Fruit fly (Drosophila melanogaster): Measurements from ENCODE around the gene CG15169.
A peak's percentile ranks its signal among the peaks of the same experiment; 100 is the strongest.

CG15169 gene

DNA sequence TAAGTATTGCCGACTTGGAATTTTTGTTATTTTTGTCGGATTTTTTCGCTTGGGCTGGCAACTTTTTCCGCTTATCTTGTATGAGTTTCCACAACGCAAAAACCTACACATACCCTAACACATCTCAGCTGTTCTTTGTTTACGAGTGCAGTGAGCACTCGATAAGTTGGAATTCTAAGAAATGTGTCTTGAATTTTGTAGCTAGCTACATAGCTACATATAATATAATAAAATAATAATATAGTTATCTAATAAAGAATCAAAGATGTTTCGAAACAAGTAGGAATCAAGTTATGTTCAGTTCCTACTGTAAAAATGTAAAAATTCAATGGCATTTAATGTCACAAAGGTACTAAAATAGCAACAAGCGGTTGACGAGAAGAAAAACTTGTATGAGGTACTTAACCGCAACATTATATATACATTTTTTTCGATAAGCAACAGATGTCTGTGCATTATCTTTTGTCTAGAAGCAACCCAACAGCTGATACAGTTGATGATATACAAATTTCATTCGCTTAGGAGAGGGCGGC is 33.6 kb upstream of the CG15169 start, which contains the start of gene Bhmt (continued):
- peak; percentile 54 for TF ChIP-seq CG10209 (GFP tag; optimal IDR thresholded peaks at IDR 0.05)
- TF ChIP-seq HHEX (GFP tag; optimal IDR thresholded peaks at IDR 0.05), result peak; percentile 73
- peak; percentile 88 for TF ChIP-seq CG2678 (tag; optimal IDR thresholded peaks at IDR 0.05)
- TF ChIP-seq Abd-B (GFP tag; optimal IDR thresholded peaks at IDR 0.05), result peak; percentile 56
- TF ChIP-seq CG7556 (GFP tag; optimal IDR thresholded peaks at IDR 0.05), result peak; percentile 74
- TF ChIP-seq CG11398 (GFP tag; optimal IDR thresholded peaks at IDR 0.05), result no peak
- no peak for TF ChIP-seq D (optimal IDR thresholded peaks at IDR 0.05)
- TF ChIP-seq D (GFP tag; optimal IDR thresholded peaks at IDR 0.05), result peak; percentile 5
- TF ChIP-seq bsh (GFP tag; optimal IDR thresholded peaks at IDR 0.05), result peak; percentile 56 to 59
- TF ChIP-seq Max (GFP tag; optimal IDR thresholded peaks at IDR 0.05), result peak; percentile 20
- 0 out of 3 replicates have a peak, but pooled peaks have one; percentile 19 for TF ChIP-seq otp (GFP tag; IDR thresholded peaks at IDR 0.05)
- peak; percentile 71 for TF ChIP-seq dmrt99B (tag; optimal IDR thresholded peaks at IDR 0.05)
- peak; percentile 48 for TF ChIP-seq fd96Cb (tag; optimal IDR thresholded peaks at IDR 0.05)
- TF ChIP-seq wor (GFP tag; IDR thresholded peaks at IDR 0.05), result no peak
- TF ChIP-seq CG15073 (GFP tag; optimal IDR thresholded peaks at IDR 0.05), result no peak
- no peak for TF ChIP-seq CG14860 (GFP tag; IDR thresholded peaks at IDR 0.05; ENCODE audit: partially characterized antibody)
- TF ChIP-seq jigr1 (GFP tag; IDR thresholded peaks at IDR 0.05), result no peak
- no peak; the same call in none of the 2 replicates for TF ChIP-seq CG31441 (GFP tag; IDR thresholded peaks at IDR 0.05)
- no peak for TF ChIP-seq CG14965 (GFP tag; optimal IDR thresholded peaks at IDR 0.05; ENCODE audit: borderline replicate concordance)
- no peak for TF ChIP-seq CG17802 (tag; optimal IDR thresholded peaks at IDR 0.05)
- TF ChIP-seq zfh2 (GFP tag; optimal IDR thresholded peaks at IDR 0.05), result peak; percentile 14
- no peak for TF ChIP-seq CG13123 (GFP tag; optimal IDR thresholded peaks at IDR 0.05)
- TF ChIP-seq ERR (GFP tag; optimal IDR thresholded peaks at IDR 0.05), result no peak
- no peak for TF ChIP-seq nau (GFP tag; optimal IDR thresholded peaks at IDR 0.05)
- no peak for TF ChIP-seq CG5180 (GFP tag; optimal IDR thresholded peaks at IDR 0.05)
- TF ChIP-seq Hsf (GFP tag; optimal IDR thresholded peaks at IDR 0.05), result no peak
- 0 out of 2 replicates have a peak, but pooled peaks have one; percentile 47 for TF ChIP-seq CG10366 (GFP tag; IDR thresholded peaks at IDR 0.05)
- TF ChIP-seq sob (GFP tag; IDR thresholded peaks at IDR 0.05), result peak; percentile 70
- no peak for TF ChIP-seq MESR4 (GFP tag; optimal IDR thresholded peaks at IDR 0.05)
- TF ChIP-seq dan (GFP tag; IDR thresholded peaks at IDR 0.05), result no peak
- no peak for TF ChIP-seq Sry-β (GFP tag; optimal IDR thresholded peaks at IDR 0.05)
- TF ChIP-seq CG12769 (tag; optimal IDR thresholded peaks at IDR 0.05), result peak; percentile 43
- TF ChIP-seq sens-2 (GFP tag; IDR thresholded peaks at IDR 0.05), result no peak
- TF ChIP-seq ab (GFP tag; optimal IDR thresholded peaks at IDR 0.05), result no peak
- no peak for TF ChIP-seq Nf-YA (GFP tag; IDR thresholded peaks at IDR 0.05)
- TF ChIP-seq Dll (GFP tag; IDR thresholded peaks at IDR 0.05; ENCODE audit: partially characterized antibody), result no peak
- TF ChIP-seq dpn (GFP tag; optimal IDR thresholded peaks at IDR 0.05), result peak in 1 of 2 experiments; percentile 62
- no peak for TF ChIP-seq CG15479 (GFP tag; optimal IDR thresholded peaks at IDR 0.05)
- no peak for TF ChIP-seq ro (GFP tag; IDR thresholded peaks at IDR 0.05)
- TF ChIP-seq inv (GFP tag; IDR thresholded peaks at IDR 0.05; ENCODE audit: partially characterized antibody), result no peak
- TF ChIP-seq ash1 (GFP tag; optimal IDR thresholded peaks at IDR 0.05), result no peak
- no peak for TF ChIP-seq br (optimal IDR thresholded peaks at IDR 0.05)
- peak; percentile 44 for TF ChIP-seq Blimp-1 (GFP tag; optimal IDR thresholded peaks at IDR 0.05)
- TF ChIP-seq Asciz (GFP tag; optimal IDR thresholded peaks at IDR 0.05), result peak; percentile 34
- TF ChIP-seq CG17385 (GFP tag; optimal IDR thresholded peaks at IDR 0.05), result peak; percentile 62
- TF ChIP-seq Kr (GFP tag; optimal IDR thresholded peaks at IDR 0.05), result no peak
- no peak for TF ChIP-seq CG3838 (GFP tag; optimal IDR thresholded peaks at IDR 0.05)
- TF ChIP-seq CG7271 (tag; optimal IDR thresholded peaks at IDR 0.05), result no peak
- TF ChIP-seq zf30C (GFP tag; optimal IDR thresholded peaks at IDR 0.05), result no peak
- no peak for TF ChIP-seq Gsc (GFP tag; IDR thresholded peaks at IDR 0.05)

Measured in whole organism, embryonic.